Worm (Caenorhabditis elegans) whole organism, L4/young adult: ENCODE results near the gene nfyc-1.

Experiments
- W03F9.2 ChIP-seq: fragments of 150-350 bp; optimal IDR thresholded peaks from 2 replicates; lab custom pipeline; 2014; ENCODE audit warnings: missing biosample characterization, missing genetic modification characterization
- him-1 ChIP-seq: sonication (generic microtip); optimal IDR thresholded peaks from 2 replicates; lab custom pipeline; 2016; ENCODE audit warnings: missing genotype, missing genetic modification reagents, missing genetic modification characterization, missing compliant biosample characterization

- TF ChIP-seq W03F9.2 (tag; lab: Kevin White, UChicago) (no peak), him-1 (tag; lab: Kevin White, UChicago) (no peak)
Observed at ce11 chrII:1334-1898, 42.3 kb upstream of the nfyc-1 start, which contains the start of gene 2L52.1.
